Fruit fly (Drosophila melanogaster) Kc167 (cell line): ENCODE measurements around the gene CG43394.

Experiments
- Myc ChIP-seq: fragments of >200 bp; optimal IDR thresholded peaks from 2 replicates; lab custom pipeline; 2017; ENCODE audit warnings: missing external identifiers
- Sin3A ChIP-seq: fragments of >200 bp; optimal IDR thresholded peaks from 2 replicates; lab custom pipeline; 2018; ENCODE audit warnings: missing external identifiers
- h ChIP-seq: fragments of >200 bp; optimal IDR thresholded peaks from 3 replicates; lab custom pipeline; 2018; ENCODE audit warnings: missing external identifiers
- insv ChIP-seq: fragments of >200 bp; optimal IDR thresholded peaks from 3 replicates; lab custom pipeline; 2018; ENCODE audit warnings: missing external identifiers
- psq ChIP-seq: fragments of >200 bp; optimal IDR thresholded peaks from 2 replicates; lab custom pipeline; 2017; ENCODE audit warnings: missing external identifiers
- ttk ChIP-seq: sonication (Bioruptor generic); optimal IDR thresholded peaks from 2 replicates; lab custom pipeline; 2017; ENCODE audit warnings: missing external identifiers

CG43394 gene

dm6 chr2L:8190681-8191080 lies 45.1 kb downstream of the CG43394 start, which contains the start of gene CG34134:
Gene CG34134, minus strand, starts transcription at chr2L:8190781.
- TF ChIP-seq Sin3A (lab: Kevin White, UChicago), result no peak
- no peak for TF ChIP-seq insv (lab: Kevin White, UChicago)
- TF ChIP-seq ttk (lab: Kevin White, UChicago), result no peak
- no peak for TF ChIP-seq psq (lab: Kevin White, UChicago)
- TF ChIP-seq Myc (lab: Kevin White, UChicago), result no peak

- no peak for TF ChIP-seq Myc (lab: Kevin White, UChicago)
- TF ChIP-seq insv (lab: Kevin White, UChicago), result no peak
- TF ChIP-seq h (lab: Kevin White, UChicago), result no peak
- no peak for TF ChIP-seq psq (lab: Kevin White, UChicago)
- no peak for TF ChIP-seq Sin3A (lab: Kevin White, UChicago)
- TF ChIP-seq ttk (lab: Kevin White, UChicago), result no peak
Measured at dm6 chr2L:8195722-8196323, 50.3 kb downstream of the CG43394 start.

- TF ChIP-seq h (lab: Kevin White, UChicago) (no peak), psq (lab: Kevin White, UChicago) (no peak), Myc (lab: Kevin White, UChicago) (no peak), insv (lab: Kevin White, UChicago) (no peak), ttk (lab: Kevin White, UChicago) (no peak), Sin3A (lab: Kevin White, UChicago) (no peak)
Measured at dm6 chr2L:8196757-8197530, 51.4 kb downstream of the CG43394 start, which contains the start of the genes CG8475 and CG8460. Gene CG8475, minus strand, starts transcription at chr2L:8196918. Gene CG8460, plus strand, starts transcription at chr2L:8197193.

dm6 chr2L:8198757-8199156 lies 53.2 kb downstream of the CG43394 start, which contains the start of gene PGAP5:
Gene PGAP5, plus strand, starts transcription at chr2L:8198882.
- no peak for TF ChIP-seq ttk (lab: Kevin White, UChicago)
- TF ChIP-seq Myc (lab: Kevin White, UChicago), result no peak
- TF ChIP-seq insv (lab: Kevin White, UChicago), result no peak

- TF ChIP-seq psq (lab: Kevin White, UChicago), result no peak
- TF ChIP-seq Myc (lab: Kevin White, UChicago), result no peak
- no peak for TF ChIP-seq insv (lab: Kevin White, UChicago)
- TF ChIP-seq h (lab: Kevin White, UChicago), result no peak
- TF ChIP-seq ttk (lab: Kevin White, UChicago), result no peak
Measured at dm6 chr2L:8202569-8202968, 57.0 kb downstream of the CG43394 start.

- no peak for TF ChIP-seq psq (lab: Kevin White, UChicago)
- TF ChIP-seq Myc (lab: Kevin White, UChicago), result no peak
- no peak for TF ChIP-seq Sin3A (lab: Kevin White, UChicago)
- TF ChIP-seq insv (lab: Kevin White, UChicago), result no peak
- no peak for TF ChIP-seq ttk (lab: Kevin White, UChicago)
- TF ChIP-seq h (lab: Kevin White, UChicago), result no peak
Measured at dm6 chr2L:8203748-8204147, 58.2 kb downstream of the CG43394 start.

- no peak for TF ChIP-seq h (lab: Kevin White, UChicago)
- TF ChIP-seq insv (lab: Kevin White, UChicago), result no peak
- TF ChIP-seq Myc (lab: Kevin White, UChicago), result no peak
Measured at dm6 chr2L:8204366-8204765, 58.8 kb downstream of the CG43394 start.

dm6 chr2L:8204996-8205567 lies 59.5 kb downstream of the CG43394 start, which contains the start of gene SLC5A11:
Gene SLC5A11, minus strand, starts transcription at chr2L:8205132.
- no peak for TF ChIP-seq ttk (lab: Kevin White, UChicago)
- TF ChIP-seq h (lab: Kevin White, UChicago), result no peak
- no peak for TF ChIP-seq Sin3A (lab: Kevin White, UChicago)
- TF ChIP-seq psq (lab: Kevin White, UChicago), result no peak
- no peak for TF ChIP-seq insv (lab: Kevin White, UChicago)
- TF ChIP-seq Myc (lab: Kevin White, UChicago), result no peak

dm6 chr2L:8205871-8206270 lies 60.3 kb downstream of the CG43394 start, which contains the start of gene CG8419:
Gene CG8419, plus strand, starts transcription at chr2L:8206171.
- no peak for TF ChIP-seq Myc (lab: Kevin White, UChicago)
- TF ChIP-seq ttk (lab: Kevin White, UChicago), result no peak
- TF ChIP-seq insv (lab: Kevin White, UChicago), result no peak
- no peak for TF ChIP-seq psq (lab: Kevin White, UChicago)
- TF ChIP-seq Sin3A (lab: Kevin White, UChicago), result no peak
- no peak for TF ChIP-seq h (lab: Kevin White, UChicago)
